Worm (Caenorhabditis elegans) whole organism, L4 larva: ENCODE results near the gene ephx-1.

ENCODE experiments used
- F37D6.2 ChIP-seq: sonication (generic microtip); optimal IDR thresholded peaks from 2 replicates; lab custom pipeline; 2016; ENCODE audit warnings: mild to moderate bottlenecking, missing genetic modification characterization, missing compliant biosample characterization
- F44E2.7 ChIP-seq: fragments of 200-800 bp; sonication (Bioruptor generic); IDR thresholded peaks from 2 replicates; pipeline ENCODE4 v2.1.2; 2022; ENCODE audit warnings: missing genetic modification characterization, missing compliant biosample characterization
- Y105C5A.15 ChIP-seq: fragments of 200-800 bp; sonication (Bioruptor generic); IDR thresholded peaks from 2 replicates; pipeline ENCODE4 v1.3.6; 2022; ENCODE audit warnings: missing genetic modification characterization, missing compliant biosample characterization
- Y48G9A.11 ChIP-seq: fragments of 200-800 bp; sonication (Bioruptor generic); IDR thresholded peaks from 2 replicates; pipeline ENCODE4 v1.3.6; 2022; ENCODE audit warnings: missing genetic modification reagents, missing genetic modification characterization, missing compliant biosample characterization
- Y5F2A.4 ChIP-seq: fragments of 200-800 bp; sonication (Bioruptor generic); optimal IDR thresholded peaks from 2 replicates; lab custom pipeline; 2018; ENCODE audit warnings: mild to moderate bottlenecking, missing genetic modification characterization, missing compliant biosample characterization
- Y75B8A.6 ChIP-seq: fragments of 200-800 bp; sonication (Bioruptor generic); IDR thresholded peaks from 2 replicates; pipeline ENCODE4 v1.3.6; 2022; ENCODE audit warnings: missing genetic modification reagents, missing genetic modification characterization, missing compliant biosample characterization
- ZK546.5 ChIP-seq, 2 experiments: sonication (generic microtip); optimal IDR thresholded peaks; 2 replicates each; lab custom pipeline; 2017; ENCODE audit warnings: missing biosample characterization in 2 of 2, missing genetic modification characterization in 2 of 2
- aha-1 ChIP-seq: fragments of 150-350 bp; peaks from one replicate; lab custom pipeline; 2014; ENCODE audit warnings: missing biosample characterization, missing genetic modification characterization
- ama-1 ChIP-seq: fragments of 150-350 bp; optimal IDR thresholded peaks from 2 replicates; lab custom pipeline; 2014; ENCODE audit warnings: inconsistent platforms, mixed read lengths
- arid-1 ChIP-seq: fragments of 200-800 bp; sonication (Bioruptor generic); conservative IDR thresholded peaks from 2 replicates; pipeline ENCODE4 v1.3.6; 2022; ENCODE audit warnings: missing genetic modification reagents, missing genetic modification characterization, missing compliant biosample characterization
- attf-4 ChIP-seq: sonication (generic microtip); optimal IDR thresholded peaks from 3 replicates; lab custom pipeline; 2017; ENCODE audit warnings: missing biosample characterization, missing genetic modification characterization
- ceh-62 ChIP-seq: sonication (generic microtip); optimal IDR thresholded peaks from 2 replicates; lab custom pipeline; 2017; ENCODE audit warnings: missing biosample characterization, missing genetic modification characterization
- cey-2 ChIP-seq: sonication (generic microtip); optimal IDR thresholded peaks from 3 replicates; lab custom pipeline; 2017; ENCODE audit warnings: missing genetic modification characterization, mild to moderate bottlenecking, missing compliant biosample characterization, antibody characterized with exemption, borderline replicate concordance; ENCODE audit not compliant: insufficient read depth
- daf-19 ChIP-seq: fragments of 200-800 bp; sonication (Bioruptor generic); conservative IDR thresholded peaks from 2 replicates; pipeline ENCODE4 v1.3.6; 2022; ENCODE audit warnings: missing genetic modification characterization, missing compliant biosample characterization
- dmd-9 ChIP-seq: fragments of 200-800 bp; sonication (Bioruptor generic); IDR thresholded peaks from 2 replicates; pipeline ENCODE4 v1.3.6; 2022; ENCODE audit warnings: missing genetic modification reagents, missing genetic modification characterization, missing compliant biosample characterization
- duxl-1 ChIP-seq: sonication (generic microtip); optimal IDR thresholded peaks from 2 replicates; lab custom pipeline; 2016; ENCODE audit warnings: mild to moderate bottlenecking, missing genetic modification characterization, moderate library complexity, missing compliant biosample characterization; ENCODE audit not compliant: poor library complexity
- egl-27 ChIP-seq: sonication (generic microtip); optimal IDR thresholded peaks from 3 replicates; lab custom pipeline; 2017; ENCODE audit warnings: missing biosample characterization, missing genetic modification reagents, missing genetic modification characterization
- egl-43 ChIP-seq: fragments of 200-800 bp; sonication (Bioruptor generic); IDR thresholded peaks from 2 replicates; pipeline ENCODE4 v1.3.6; 2022; ENCODE audit warnings: missing genetic modification reagents, missing genetic modification characterization, missing compliant biosample characterization
- fkh-10 ChIP-seq: fragments of 150-350 bp; optimal IDR thresholded peaks from 2 replicates; lab custom pipeline; 2014; ENCODE audit warnings: missing biosample characterization, missing genetic modification reagents, missing genetic modification characterization
- fos-1 ChIP-seq: fragments of 150-350 bp; optimal IDR thresholded peaks from 2 replicates; lab custom pipeline; 2014; ENCODE audit warnings: missing biosample characterization, missing genetic modification characterization
- gei-8 ChIP-seq: fragments of 200-800 bp; sonication (Bioruptor generic); optimal IDR thresholded peaks from 2 replicates; lab custom pipeline; 2018; ENCODE audit warnings: mild to moderate bottlenecking, missing genetic modification characterization, missing compliant biosample characterization
- hif-1 ChIP-seq, 2 experiments: sonication (generic microtip); optimal IDR thresholded peaks; 2 replicates each; lab custom pipeline; 2016 to 2017; ENCODE audit warnings: missing compliant biosample characterization in 2 of 2, missing genetic modification characterization in 2 of 2, missing genetic modification reagents in 2 of 2, missing genotype in 2 of 2, mild to moderate bottlenecking in 1 of 2
- hlh-11 ChIP-seq: fragments of 200-800 bp; sonication (Bioruptor generic); optimal IDR thresholded peaks from 2 replicates; lab custom pipeline; 2018; ENCODE audit warnings: mild to moderate bottlenecking, missing genetic modification characterization, missing compliant biosample characterization
- lim-7 ChIP-seq: fragments of 200-800 bp; sonication (Bioruptor generic); IDR thresholded peaks from 2 replicates; pipeline ENCODE4 v1.3.6; 2022; ENCODE audit warnings: missing genetic modification characterization, missing compliant biosample characterization
- lin-1 ChIP-seq: fragments of 200-800 bp; sonication (Bioruptor generic); IDR thresholded peaks from 2 replicates; pipeline ENCODE4 v1.3.6; 2022; ENCODE audit warnings: missing genetic modification reagents, missing genetic modification characterization, missing compliant biosample characterization
- lin-13 ChIP-seq: fragments of 150-350 bp; optimal IDR thresholded peaks from 2 replicates; lab custom pipeline; 2014; ENCODE audit warnings: missing biosample characterization, missing genetic modification reagents, missing genetic modification characterization
- lin-29 ChIP-seq: fragments of 200-800 bp; sonication (Bioruptor generic); IDR thresholded peaks from 2 replicates; pipeline ENCODE4 v1.3.6; 2022; ENCODE audit warnings: missing genetic modification reagents, missing genetic modification characterization, missing compliant biosample characterization
- lin-39 ChIP-seq: fragments of 150-350 bp; optimal IDR thresholded peaks from 2 replicates; lab custom pipeline; 2014; ENCODE audit warnings: missing biosample characterization, missing genetic modification reagents, missing genetic modification characterization
- madf-5 ChIP-seq, 2 experiments: fragments of 200-800 bp; sonication (Bioruptor generic); IDR thresholded peaks; 2 replicates each; pipeline ENCODE4 v1.3.6; 2022; ENCODE audit warnings: missing compliant biosample characterization in 2 of 2, missing genetic modification characterization in 2 of 2
- mdl-1 ChIP-seq, 2 experiments: fragments of 150-350 bp in 1 of 2; sonication (generic microtip) in 1 of 2; optimal IDR thresholded peaks; 2 replicates each; lab custom pipeline; 2014 to 2017; ENCODE audit warnings: missing biosample characterization in 2 of 2, missing genetic modification characterization in 2 of 2
- mdt-29 ChIP-seq: fragments of 200-800 bp; sonication (Bioruptor generic); IDR thresholded peaks from 2 replicates; pipeline ENCODE4 v1.3.6; 2022; ENCODE audit warnings: missing genetic modification reagents, missing genetic modification characterization, missing compliant biosample characterization
- mep-1 ChIP-seq: fragments of 150-350 bp; sonication (generic microtip); optimal IDR thresholded peaks from 3 replicates; lab custom pipeline; 2014; ENCODE audit warnings: missing biosample characterization, missing genetic modification characterization
- nhr-102 ChIP-seq: sonication (generic microtip); optimal IDR thresholded peaks from 2 replicates; lab custom pipeline; 2016; ENCODE audit warnings: mild to moderate bottlenecking, missing genetic modification characterization, moderate library complexity, missing compliant biosample characterization
- nhr-11 ChIP-seq: fragments of 150-350 bp; optimal IDR thresholded peaks from 2 replicates; lab custom pipeline; 2014; ENCODE audit warnings: missing biosample characterization, missing genetic modification characterization
- nhr-111 ChIP-seq: fragments of 200-800 bp; sonication (Bioruptor generic); optimal IDR thresholded peaks from 2 replicates; lab custom pipeline; 2018; ENCODE audit warnings: mild to moderate bottlenecking, missing genetic modification characterization, missing compliant biosample characterization
- nhr-25 ChIP-seq: sonication (generic microtip); optimal IDR thresholded peaks from 2 replicates; lab custom pipeline; 2017; ENCODE audit warnings: missing genetic modification characterization, mild to moderate bottlenecking, missing compliant biosample characterization, antibody characterized with exemption, moderate library complexity, borderline replicate concordance; ENCODE audit not compliant: insufficient read depth
- nhr-42 ChIP-seq: fragments of 200-800 bp; sonication (Bioruptor generic); IDR thresholded peaks from 2 replicates; pipeline ENCODE4 v1.3.6; 2022; ENCODE audit warnings: missing genetic modification characterization, missing compliant biosample characterization
- nhr-6 ChIP-seq: fragments of 150-350 bp; optimal IDR thresholded peaks from 2 replicates; lab custom pipeline; 2014; ENCODE audit warnings: missing biosample characterization, missing genetic modification characterization
- nhr-77 ChIP-seq: fragments of 150-350 bp; optimal IDR thresholded peaks from 2 replicates; lab custom pipeline; 2014; ENCODE audit warnings: missing biosample characterization, missing genetic modification characterization
- php-3 ChIP-seq: fragments of 200-800 bp; sonication (Bioruptor generic); IDR thresholded peaks from 2 replicates; pipeline ENCODE4 v1.3.6; 2022; ENCODE audit warnings: missing genetic modification reagents, missing genetic modification characterization, missing compliant biosample characterization
- saeg-2 ChIP-seq: fragments of 200-800 bp; sonication (Bioruptor generic); IDR thresholded peaks from 2 replicates; pipeline ENCODE4 v1.3.6; 2022; ENCODE audit warnings: missing genetic modification reagents, missing genetic modification characterization, missing compliant biosample characterization
- sdz-12 ChIP-seq: fragments of 200-800 bp; sonication (Bioruptor generic); optimal IDR thresholded peaks from 2 replicates; lab custom pipeline; 2018; ENCODE audit warnings: mild to moderate bottlenecking, missing genetic modification characterization, missing compliant biosample characterization
- set-16 ChIP-seq: fragments of 200-800 bp; sonication (Bioruptor generic); IDR thresholded peaks from 2 replicates; pipeline ENCODE4 v1.3.6; 2022; ENCODE audit warnings: missing genetic modification reagents, missing genetic modification characterization, missing compliant biosample characterization
- snpc-1.2 ChIP-seq: fragments of 200-800 bp; sonication (Bioruptor generic); IDR thresholded peaks from 2 replicates; pipeline ENCODE4 v1.3.6; 2022; ENCODE audit warnings: missing genetic modification reagents, missing genetic modification characterization, missing compliant biosample characterization
- snpc-4 ChIP-seq: fragments of 150-350 bp; optimal IDR thresholded peaks from 2 replicates; lab custom pipeline; 2014; ENCODE audit warnings: missing biosample characterization, missing genetic modification characterization
- tag-97 ChIP-seq: fragments of 200-800 bp; sonication (Bioruptor generic); IDR thresholded peaks from 2 replicates; pipeline ENCODE4 v1.3.6; 2022; ENCODE audit warnings: missing genetic modification characterization, missing compliant biosample characterization
- unc-39 ChIP-seq: sonication (generic microtip); optimal IDR thresholded peaks from 2 replicates; lab custom pipeline; 2017; ENCODE audit warnings: missing biosample characterization, missing genetic modification characterization
- zip-11 ChIP-seq: fragments of 200-800 bp; sonication (Bioruptor generic); IDR thresholded peaks from 2 replicates; pipeline ENCODE4 v1.3.6; 2022; ENCODE audit warnings: missing genetic modification characterization, missing compliant biosample characterization
- ztf-11 ChIP-seq: fragments of 150-350 bp; optimal IDR thresholded peaks from 2 replicates; lab custom pipeline; 2014; ENCODE audit warnings: missing biosample characterization, missing genetic modification characterization
- ztf-7 ChIP-seq: fragments of 150-350 bp; optimal IDR thresholded peaks from 2 replicates; lab custom pipeline; 2014; ENCODE audit warnings: missing biosample characterization, missing genetic modification characterization

ephx-1 gene

ce11 chrII:3958673-3959299, 45.9 kb upstream of the ephx-1 start (continued):
- TF ChIP-seq ama-1 (lab: Kevin White, UChicago) (no peak), zip-11 (no peak), fos-1 (tag; lab: Kevin White, UChicago) (no peak), nhr-102 (peak; percentile 28), snpc-1.2 (GFP tag; lab: Robert Waterston, UW) (no peak), nhr-111 (GFP tag; lab: Kevin White, UChicago) (no peak), nhr-11 (tag; lab: Kevin White, UChicago) (peak; percentile 68), Y75B8A.6 (GFP tag; lab: Robert Waterston, UW) (no peak), ztf-7 (tag; lab: Kevin White, UChicago) (peak; percentile 6), duxl-1 (peak; percentile 28), mdt-29 (GFP tag; lab: Robert Waterston, UW) (0 out of 2 replicates have a peak, but pooled peaks have one; percentile 17), aha-1 (tag; lab: Kevin White, UChicago) (peak; percentile 94), hlh-11 (tag; lab: Kevin White, UChicago) (peak; percentile 92), unc-39 (tag; lab: Kevin White, UChicago) (no peak), fkh-10 (GFP tag; lab: Kevin White, UChicago) (no peak), set-16 (peak; percentile 35; the same call in 1 of the 2 replicates), nhr-6 (tag; lab: Kevin White, UChicago) (peak; percentile 58), cey-2 (no peak), nhr-25 (no peak), nhr-42 (0 out of 2 replicates have a peak, but pooled peaks have one; percentile 50), egl-43 (GFP tag; lab: Robert Waterston, UW) (peak; percentile 35; the same call in 1 of the 2 replicates), Y105C5A.15 (GFP tag; lab: Robert Waterston, UW) (no peak), php-3 (peak; percentile 69), lin-39 (tag; lab: Kevin White, UChicago) (no peak), egl-27 (tag; lab: Kevin White, UChicago) (no peak), lin-13 (GFP tag; lab: Kevin White, UChicago) (peak; percentile 54), ceh-62 (no peak), gei-8 (GFP tag; lab: Kevin White, UChicago) (peak; percentile 12), hif-1 (tag; optimal IDR thresholded peaks at IDR 0.05; lab: Kevin White, UChicago) (peak in 1 of 2 experiments; percentile 46), ZK546.5 (tag; optimal IDR thresholded peaks at IDR 0.05; lab: Kevin White, UChicago) (no peak), daf-19 (GFP tag; lab: Robert Waterston, UW) (no peak), dmd-9 (GFP tag; lab: Robert Waterston, UW) (no peak), nhr-77 (tag; lab: Kevin White, UChicago) (peak; percentile 38), lin-29 (GFP tag; lab: Robert Waterston, UW) (0 out of 2 replicates have a peak, but pooled peaks have one; percentile 29), F44E2.7 (no peak), tag-97 (no peak), attf-4 (tag; lab: Kevin White, UChicago) (no peak), saeg-2 (0 out of 2 replicates have a peak, but pooled peaks have one; percentile 46), lin-1 (GFP tag; lab: Robert Waterston, UW) (0 out of 2 replicates have a peak, but pooled peaks have one; percentile 13), arid-1 (GFP tag; lab: Robert Waterston, UW) (no peak), Y5F2A.4 (GFP tag; lab: Kevin White, UChicago) (no peak), sdz-12 (GFP tag; lab: Kevin White, UChicago) (no peak), madf-5 (GFP tag; IDR thresholded peaks at IDR 0.05; lab: Robert Waterston, UW) (no peak), F37D6.2 (peak; percentile 37), mdl-1 (tag; optimal IDR thresholded peaks at IDR 0.05; lab: Kevin White, UChicago) (peak; percentile 66 to 97), Y48G9A.11 (GFP tag; lab: Robert Waterston, UW) (no peak), ztf-11 (tag; lab: Kevin White, UChicago) (no peak), mep-1 (peak; percentile 78), snpc-4 (tag; lab: Kevin White, UChicago) (no peak), lim-7 (GFP tag; lab: Robert Waterston, UW) (no peak)
